Worm (Caenorhabditis elegans) whole organism, L2 larva: Measurements from ENCODE around the gene F02E11.7.
A peak's percentile ranks its signal among the peaks of the same experiment; 100 is the strongest.

ENCODE experiments used
- Y55F3AM.14 ChIP-seq: fragments of 200-800 bp; sonication (Bioruptor generic); optimal IDR thresholded peaks from 2 replicates; lab custom pipeline; 2018; ENCODE audit warnings: mild to moderate bottlenecking, missing genetic modification characterization, missing compliant biosample characterization
- ama-1 ChIP-seq: fragments of 150-350 bp; optimal IDR thresholded peaks from 2 replicates; lab custom pipeline; 2018; ENCODE audit warnings: inconsistent platforms
- crh-2 ChIP-seq: sonication (generic microtip); optimal IDR thresholded peaks from 2 replicates; lab custom pipeline; 2017; ENCODE audit warnings: missing biosample characterization, missing genetic modification characterization
- dmd-4 ChIP-seq: sonication (generic microtip); optimal IDR thresholded peaks from 2 replicates; lab custom pipeline; 2017; ENCODE audit warnings: missing biosample characterization, missing genetic modification characterization
- elt-1 ChIP-seq: fragments of 150-350 bp; optimal IDR thresholded peaks from 2 replicates; lab custom pipeline; 2014; ENCODE audit warnings: missing biosample characterization, missing genetic modification characterization
- fos-1 ChIP-seq: fragments of 150-350 bp; optimal IDR thresholded peaks from 2 replicates; lab custom pipeline; 2014; ENCODE audit warnings: missing biosample characterization, missing genetic modification characterization
- gmeb-1 ChIP-seq: fragments of 150-350 bp; optimal IDR thresholded peaks from 2 replicates; lab custom pipeline; 2014; ENCODE audit warnings: missing biosample characterization, missing genetic modification characterization
- mbf-1 ChIP-seq: sonication (generic microtip); optimal IDR thresholded peaks from 2 replicates; lab custom pipeline; 2017; ENCODE audit warnings: missing biosample characterization, missing genetic modification characterization
- nhr-10 ChIP-seq: sonication (generic microtip); optimal IDR thresholded peaks from 2 replicates; lab custom pipeline; 2017; ENCODE audit warnings: missing biosample characterization, missing genetic modification characterization
- nhr-129 ChIP-seq: fragments of 150-350 bp; optimal IDR thresholded peaks from 2 replicates; lab custom pipeline; 2014; ENCODE audit warnings: missing biosample characterization, missing genetic modification characterization
- nhr-21 ChIP-seq: fragments of 150-350 bp; optimal IDR thresholded peaks from 2 replicates; lab custom pipeline; 2014; ENCODE audit warnings: missing biosample characterization, missing genetic modification characterization
- nhr-23 ChIP-seq: fragments of 150-350 bp; optimal IDR thresholded peaks from 2 replicates; lab custom pipeline; 2014; ENCODE audit warnings: missing biosample characterization, missing genetic modification reagents, missing genetic modification characterization
- nhr-77 ChIP-seq: fragments of 150-350 bp; optimal IDR thresholded peaks from 2 replicates; lab custom pipeline; 2014; ENCODE audit warnings: missing biosample characterization, missing genetic modification characterization
- sem-4 ChIP-seq: fragments of 150-350 bp; optimal IDR thresholded peaks from 2 replicates; lab custom pipeline; 2014; ENCODE audit warnings: missing biosample characterization, missing genetic modification reagents, missing genetic modification characterization
- skn-1 ChIP-seq: sonication (generic microtip); optimal IDR thresholded peaks from 2 replicates; lab custom pipeline; 2017; ENCODE audit warnings: missing biosample characterization, missing genetic modification characterization
- sma-3 ChIP-seq: sonication (generic microtip); optimal IDR thresholded peaks from 2 replicates; lab custom pipeline; 2016; ENCODE audit warnings: missing genetic modification reagents, missing genetic modification characterization, missing compliant biosample characterization
- sma-9 ChIP-seq, 2 experiments: fragments of 150-350 bp in 1 of 2; sonication (generic microtip) in 1 of 2; optimal IDR thresholded peaks; 2 replicates each; lab custom pipeline; 2014 to 2016; ENCODE audit warnings: missing genetic modification characterization in 2 of 2, mild to moderate bottlenecking in 1 of 2, missing biosample characterization in 1 of 2, missing compliant biosample characterization in 1 of 2, missing genetic modification reagents in 1 of 2, moderate library complexity in 1 of 2
- unc-55 ChIP-seq: fragments of 150-350 bp; sonication (generic microtip); optimal IDR thresholded peaks from 3 replicates; lab custom pipeline; 2014; ENCODE audit warnings: missing biosample characterization, missing genetic modification reagents, missing genetic modification characterization
- unc-62 ChIP-seq: fragments of 150-350 bp; optimal IDR thresholded peaks from 2 replicates; lab custom pipeline; 2014; ENCODE audit warnings: missing biosample characterization, missing genetic modification reagents, missing genetic modification characterization
- ztf-1 ChIP-seq: fragments of 200-800 bp; sonication (Bioruptor generic); conservative IDR thresholded peaks from 2 replicates; pipeline ENCODE4 v1.3.6; 2022; ENCODE audit warnings: missing genetic modification characterization, missing compliant biosample characterization
- ztf-11 ChIP-seq: sonication (generic microtip); optimal IDR thresholded peaks from 2 replicates; lab custom pipeline; 2017; ENCODE audit warnings: missing biosample characterization, missing genetic modification characterization
- ztf-4 ChIP-seq: fragments of 150-350 bp; optimal IDR thresholded peaks from 2 replicates; lab custom pipeline; 2014; ENCODE audit warnings: missing biosample characterization, missing genetic modification characterization

Gene F02E11.7

ce11 chrII:3303582-3303981, 36.1 kb downstream of the F02E11.7 start:
- TF ChIP-seq unc-55 (peak; percentile 34), Y55F3AM.14 (no peak)

- TF ChIP-seq fos-1 (tag; lab: Kevin White, UChicago) = peak; percentile 34
- no peak for TF ChIP-seq ztf-11
- no peak for TF ChIP-seq unc-62 (GFP tag; lab: Kevin White, UChicago)
- TF ChIP-seq nhr-23 (tag; lab: Kevin White, UChicago) = no peak
- TF ChIP-seq ztf-1 (GFP tag; lab: Robert Waterston, UW) = no peak
These were observed 43.6 kb downstream of the F02E11.7 start for ce11 chrII:3310957-3311657.

ce11 chrII:3313442-3313841, 46.0 kb downstream of the F02E11.7 start, which contains the start of gene F39E9.6:
F39E9.6 (minus strand) TSS chrII:3313542.
- TF ChIP-seq ama-1 (lab: Kevin White, UChicago) = no peak
- TF ChIP-seq nhr-21 (tag; lab: Kevin White, UChicago) = no peak
- no peak for TF ChIP-seq mbf-1
- no peak for TF ChIP-seq sma-9 (GFP tag; optimal IDR thresholded peaks at IDR 0.05; lab: Kevin White, UChicago)
- TF ChIP-seq sma-9 (tag; optimal IDR thresholded peaks at IDR 0.05; lab: Kevin White, UChicago) = no peak
- TF ChIP-seq fos-1 (tag; lab: Kevin White, UChicago) = no peak
- no peak for TF ChIP-seq sem-4 (tag; lab: Kevin White, UChicago)
- TF ChIP-seq ztf-11 = no peak
- no peak for TF ChIP-seq nhr-10 (tag; lab: Kevin White, UChicago)
- TF ChIP-seq skn-1 (tag; lab: Kevin White, UChicago) = no peak
- no peak for TF ChIP-seq crh-2
- no peak for TF ChIP-seq gmeb-1 (tag; lab: Kevin White, UChicago)
- TF ChIP-seq dmd-4 = no peak
- TF ChIP-seq ztf-4 (tag; lab: Kevin White, UChicago) = no peak
- no peak for TF ChIP-seq elt-1
- TF ChIP-seq nhr-77 (tag; lab: Kevin White, UChicago) = no peak
- TF ChIP-seq nhr-129 (tag; lab: Kevin White, UChicago) = no peak
- no peak for TF ChIP-seq sma-3 (GFP tag; lab: Kevin White, UChicago)

- TF ChIP-seq sma-9 (GFP tag; optimal IDR thresholded peaks at IDR 0.05; lab: Kevin White, UChicago) (peak; percentile 0), sma-9 (tag; optimal IDR thresholded peaks at IDR 0.05; lab: Kevin White, UChicago) (no peak), crh-2 (no peak)
These were observed 51.4 kb downstream of the F02E11.7 start for ce11 chrII:3318839-3319238.
